Worm (Caenorhabditis elegans) whole organism, L2 larva: ENCODE data around the gene gem-4.

Experiments
- C34F6.9 ChIP-seq: fragments of 150-350 bp; optimal IDR thresholded peaks from 2 replicates; lab custom pipeline; 2014; ENCODE audit warnings: missing biosample characterization, missing genetic modification characterization
- F13H6.1 ChIP-seq: sonication (generic microtip); optimal IDR thresholded peaks from 2 replicates; lab custom pipeline; 2016; ENCODE audit warnings: missing genetic modification characterization, missing compliant biosample characterization
- Y55F3AM.14 ChIP-seq: fragments of 200-800 bp; sonication (Bioruptor generic); optimal IDR thresholded peaks from 2 replicates; lab custom pipeline; 2018; ENCODE audit warnings: mild to moderate bottlenecking, missing genetic modification characterization, missing compliant biosample characterization
- aly-2 ChIP-seq: fragments of 150-350 bp; optimal IDR thresholded peaks from 2 replicates; lab custom pipeline; 2014; ENCODE audit warnings: missing biosample characterization, missing genetic modification characterization
- ama-1 ChIP-seq: fragments of 150-350 bp; optimal IDR thresholded peaks from 2 replicates; lab custom pipeline; 2018; ENCODE audit warnings: inconsistent platforms
- blmp-1 ChIP-seq: sonication (generic microtip); optimal IDR thresholded peaks from 2 replicates; lab custom pipeline; 2017; ENCODE audit warnings: missing genetic modification characterization, mild to moderate bottlenecking, missing compliant biosample characterization, antibody characterized with exemption, moderate library complexity; ENCODE audit not compliant: insufficient read depth
- ceh-16 ChIP-seq: fragments of 150-350 bp; optimal IDR thresholded peaks from 2 replicates; lab custom pipeline; 2014; ENCODE audit warnings: missing biosample characterization, missing genetic modification characterization
- ceh-82 ChIP-seq: fragments of 150-350 bp; optimal IDR thresholded peaks from 2 replicates; lab custom pipeline; 2014; ENCODE audit warnings: missing biosample characterization, missing genetic modification characterization
- crh-2 ChIP-seq: sonication (generic microtip); optimal IDR thresholded peaks from 2 replicates; lab custom pipeline; 2017; ENCODE audit warnings: missing biosample characterization, missing genetic modification characterization
- dmd-4 ChIP-seq: sonication (generic microtip); optimal IDR thresholded peaks from 2 replicates; lab custom pipeline; 2017; ENCODE audit warnings: missing biosample characterization, missing genetic modification characterization
- egl-27 ChIP-seq: sonication (generic microtip); optimal IDR thresholded peaks from 3 replicates; lab custom pipeline; 2017; ENCODE audit warnings: missing biosample characterization, missing genetic modification reagents, missing genetic modification characterization
- elt-1 ChIP-seq: fragments of 150-350 bp; optimal IDR thresholded peaks from 2 replicates; lab custom pipeline; 2014; ENCODE audit warnings: missing biosample characterization, missing genetic modification characterization
- elt-3 ChIP-seq: sonication (generic microtip); optimal IDR thresholded peaks from 2 replicates; lab custom pipeline; 2017; ENCODE audit warnings: missing biosample characterization, missing genetic modification characterization
- fos-1 ChIP-seq: fragments of 150-350 bp; optimal IDR thresholded peaks from 2 replicates; lab custom pipeline; 2014; ENCODE audit warnings: missing biosample characterization, missing genetic modification characterization
- gmeb-1 ChIP-seq: fragments of 150-350 bp; optimal IDR thresholded peaks from 2 replicates; lab custom pipeline; 2014; ENCODE audit warnings: missing biosample characterization, missing genetic modification characterization
- lin-39 ChIP-seq: fragments of 150-350 bp; optimal IDR thresholded peaks from 2 replicates; lab custom pipeline; 2014; ENCODE audit warnings: missing biosample characterization, missing genetic modification reagents, missing genetic modification characterization
- lsy-2 ChIP-seq, 2 experiments: fragments of 150-350 bp in 1 of 2; sonication (generic microtip) in 1 of 2; optimal IDR thresholded peaks; 2 replicates each; lab custom pipeline; 2014 to 2017; ENCODE audit warnings: missing biosample characterization in 2 of 2, missing genetic modification characterization in 2 of 2
- mab-5 ChIP-seq: fragments of 150-350 bp; optimal IDR thresholded peaks from 2 replicates; lab custom pipeline; 2014; ENCODE audit warnings: missing biosample characterization, missing genetic modification characterization
- mbf-1 ChIP-seq: sonication (generic microtip); optimal IDR thresholded peaks from 2 replicates; lab custom pipeline; 2017; ENCODE audit warnings: missing biosample characterization, missing genetic modification characterization
- mdl-1 ChIP-seq, 2 experiments: fragments of 150-350 bp in 1 of 2; sonication (generic microtip) in 1 of 2; optimal IDR thresholded peaks; 2 replicates each; lab custom pipeline; 2017; ENCODE audit warnings: missing biosample characterization in 2 of 2, missing genetic modification characterization in 2 of 2
- nhr-10 ChIP-seq: sonication (generic microtip); optimal IDR thresholded peaks from 2 replicates; lab custom pipeline; 2017; ENCODE audit warnings: missing biosample characterization, missing genetic modification characterization
- nhr-11 ChIP-seq: fragments of 150-350 bp; optimal IDR thresholded peaks from 2 replicates; lab custom pipeline; 2014; ENCODE audit warnings: missing biosample characterization, missing genetic modification characterization
- nhr-21 ChIP-seq: fragments of 150-350 bp; optimal IDR thresholded peaks from 2 replicates; lab custom pipeline; 2014; ENCODE audit warnings: missing biosample characterization, missing genetic modification characterization
- nhr-23 ChIP-seq: fragments of 150-350 bp; optimal IDR thresholded peaks from 2 replicates; lab custom pipeline; 2014; ENCODE audit warnings: missing biosample characterization, missing genetic modification reagents, missing genetic modification characterization
- nhr-25 ChIP-seq: fragments of 150-350 bp; sonication (generic microtip); optimal IDR thresholded peaks from 3 replicates; lab custom pipeline; 2014; ENCODE audit warnings: missing biosample characterization, missing genetic modification characterization
- nhr-6 ChIP-seq: fragments of 150-350 bp; optimal IDR thresholded peaks from 2 replicates; lab custom pipeline; 2014; ENCODE audit warnings: missing biosample characterization, missing genetic modification characterization
- nhr-77 ChIP-seq: fragments of 150-350 bp; optimal IDR thresholded peaks from 2 replicates; lab custom pipeline; 2014; ENCODE audit warnings: missing biosample characterization, missing genetic modification characterization
- peb-1 ChIP-seq: fragments of 150-350 bp; optimal IDR thresholded peaks from 2 replicates; lab custom pipeline; 2014; ENCODE audit warnings: missing biosample characterization, missing genetic modification characterization
- sem-4 ChIP-seq: fragments of 150-350 bp; optimal IDR thresholded peaks from 2 replicates; lab custom pipeline; 2014; ENCODE audit warnings: missing biosample characterization, missing genetic modification reagents, missing genetic modification characterization
- skn-1 ChIP-seq: sonication (generic microtip); optimal IDR thresholded peaks from 2 replicates; lab custom pipeline; 2017; ENCODE audit warnings: missing biosample characterization, missing genetic modification characterization
- sma-9 ChIP-seq, 2 experiments: fragments of 150-350 bp in 1 of 2; sonication (generic microtip) in 1 of 2; optimal IDR thresholded peaks; 2 replicates each; lab custom pipeline; 2014 to 2016; ENCODE audit warnings: missing genetic modification characterization in 2 of 2, mild to moderate bottlenecking in 1 of 2, missing biosample characterization in 1 of 2, missing compliant biosample characterization in 1 of 2, missing genetic modification reagents in 1 of 2, moderate library complexity in 1 of 2
- snpc-4 ChIP-seq: fragments of 150-350 bp; optimal IDR thresholded peaks from 2 replicates; lab custom pipeline; 2014; ENCODE audit warnings: missing biosample characterization, missing genetic modification characterization
- unc-39 ChIP-seq: fragments of 150-350 bp; optimal IDR thresholded peaks from 2 replicates; lab custom pipeline; 2014; ENCODE audit warnings: missing biosample characterization, missing genetic modification characterization
- unc-55 ChIP-seq: fragments of 150-350 bp; sonication (generic microtip); optimal IDR thresholded peaks from 3 replicates; lab custom pipeline; 2014; ENCODE audit warnings: missing biosample characterization, missing genetic modification reagents, missing genetic modification characterization
- unc-62 ChIP-seq: fragments of 150-350 bp; optimal IDR thresholded peaks from 2 replicates; lab custom pipeline; 2014; ENCODE audit warnings: missing biosample characterization, missing genetic modification reagents, missing genetic modification characterization
- zag-1 ChIP-seq: fragments of 150-350 bp; optimal IDR thresholded peaks from 2 replicates; lab custom pipeline; 2014; ENCODE audit warnings: missing biosample characterization, missing genetic modification characterization
- ztf-4 ChIP-seq: fragments of 150-350 bp; optimal IDR thresholded peaks from 2 replicates; lab custom pipeline; 2014; ENCODE audit warnings: missing biosample characterization, missing genetic modification characterization

Gene gem-4

ce11 chrIV:11785064-11785840 lies 39.8 kb downstream of the gem-4 start:
- TF ChIP-seq nhr-21, result no peak
- peak in 1 of 2 experiments; percentile 8 for TF ChIP-seq lsy-2 (tag; optimal IDR thresholded peaks at IDR 0.05; lab: Kevin White, UChicago)
- TF ChIP-seq unc-55 (GFP tag; lab: Kevin White, UChicago), result peak; percentile 73
- TF ChIP-seq, all 48 proteins: peak for 2

DNA sequence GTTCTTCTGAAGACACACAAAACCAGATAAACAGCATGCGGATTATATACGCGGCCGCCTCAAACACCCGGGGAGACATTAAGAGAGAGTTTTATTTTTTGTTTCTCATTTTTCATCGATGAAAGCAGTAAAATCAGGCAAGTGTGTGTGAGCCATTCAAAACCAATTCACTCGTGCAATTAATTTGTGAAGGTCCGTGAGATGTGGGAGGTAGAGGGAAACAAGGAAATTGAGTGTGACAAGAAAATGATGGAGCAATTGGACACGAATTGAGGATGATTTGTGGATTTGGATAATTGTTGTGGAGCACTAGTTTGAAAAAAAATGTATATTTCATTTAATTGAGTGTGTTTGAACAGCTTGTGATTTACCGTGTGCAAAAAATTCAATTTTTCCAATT lies 42.4 kb downstream of the gem-4 start:
- no peak for TF ChIP-seq ztf-4 (tag; lab: Kevin White, UChicago)
- TF ChIP-seq nhr-25, result no peak
- TF ChIP-seq blmp-1 (tag; lab: Kevin White, UChicago), result no peak
- TF ChIP-seq skn-1 (tag; lab: Kevin White, UChicago), result no peak
- TF ChIP-seq sma-9 (GFP tag; optimal IDR thresholded peaks at IDR 0.05; lab: Kevin White, UChicago), result no peak
- no peak for TF ChIP-seq sma-9 (tag; optimal IDR thresholded peaks at IDR 0.05; lab: Kevin White, UChicago)
- TF ChIP-seq lsy-2 (tag; optimal IDR thresholded peaks at IDR 0.05; lab: Kevin White, UChicago), result no peak
- TF ChIP-seq elt-3 (tag; lab: Kevin White, UChicago), result no peak
- no peak for TF ChIP-seq ama-1 (lab: Kevin White, UChicago)
- no peak for TF ChIP-seq ceh-16 (tag; lab: Kevin White, UChicago)
- no peak for TF ChIP-seq mdl-1 (tag; optimal IDR thresholded peaks at IDR 0.05; lab: Kevin White, UChicago)
- no peak for TF ChIP-seq dmd-4
- no peak for TF ChIP-seq egl-27 (tag; lab: Kevin White, UChicago)
- TF ChIP-seq aly-2, result no peak
- no peak for TF ChIP-seq mbf-1
- TF ChIP-seq peb-1, result no peak
- no peak for TF ChIP-seq elt-1 (tag; lab: Kevin White, UChicago)
- TF ChIP-seq unc-39 (tag; lab: Kevin White, UChicago), result no peak
- no peak for TF ChIP-seq unc-62

DNA sequence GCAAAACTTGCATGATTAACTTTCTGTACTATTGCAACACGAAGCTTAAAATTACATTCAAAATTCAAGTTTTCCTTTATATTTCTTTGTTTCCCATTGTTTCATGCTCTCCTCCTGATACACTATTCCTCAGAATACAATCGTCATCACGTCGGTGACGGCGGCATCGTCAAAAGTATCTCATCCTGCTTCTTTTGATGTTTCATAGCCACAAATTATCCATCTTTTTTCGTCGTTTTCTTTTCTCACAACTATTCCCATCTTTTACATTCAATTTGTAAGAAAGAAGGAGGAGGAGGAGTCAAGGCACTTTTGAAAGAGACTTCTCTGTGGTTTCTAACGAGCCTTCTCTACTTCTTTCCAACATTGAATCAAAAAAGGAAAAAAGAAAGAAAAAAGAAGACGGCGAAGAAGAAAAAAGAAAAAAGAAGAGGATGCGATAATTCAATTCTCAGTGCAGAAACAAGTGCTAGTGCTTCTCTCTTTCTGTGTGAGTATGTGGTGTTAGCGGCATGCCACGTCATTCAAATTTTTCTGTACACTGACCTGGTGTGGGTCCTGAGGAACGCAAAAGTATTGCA lies 43.0 kb downstream of the gem-4 start:
- TF ChIP-seq egl-27 (tag; lab: Kevin White, UChicago) (peak; percentile 26), unc-55 (GFP tag; lab: Kevin White, UChicago) (peak; percentile 78), lin-39 (tag; lab: Kevin White, UChicago) (no peak), crh-2 (tag; lab: Kevin White, UChicago) (peak; percentile 69), Y55F3AM.14 (GFP tag; lab: Kevin White, UChicago) (no peak), nhr-10 (tag; lab: Kevin White, UChicago) (no peak), lsy-2 (tag; optimal IDR thresholded peaks at IDR 0.05; lab: Kevin White, UChicago) (peak in 1 of 2 experiments; percentile 31), nhr-77 (no peak), nhr-11 (tag; lab: Kevin White, UChicago) (no peak), sem-4 (tag; lab: Kevin White, UChicago) (peak; percentile 23), sma-9 (GFP tag; optimal IDR thresholded peaks at IDR 0.05; lab: Kevin White, UChicago) (no peak), sma-9 (tag; optimal IDR thresholded peaks at IDR 0.05; lab: Kevin White, UChicago) (no peak), snpc-4 (tag; lab: Kevin White, UChicago) (no peak), nhr-23 (no peak), mbf-1 (no peak), blmp-1 (tag; lab: Kevin White, UChicago) (no peak), F13H6.1 (tag; lab: Kevin White, UChicago) (no peak), fos-1 (tag; lab: Kevin White, UChicago) (no peak), C34F6.9 (tag; lab: Kevin White, UChicago) (peak; percentile 54)
- TF ChIP-seq, all 48 proteins: peak for 6

DNA sequence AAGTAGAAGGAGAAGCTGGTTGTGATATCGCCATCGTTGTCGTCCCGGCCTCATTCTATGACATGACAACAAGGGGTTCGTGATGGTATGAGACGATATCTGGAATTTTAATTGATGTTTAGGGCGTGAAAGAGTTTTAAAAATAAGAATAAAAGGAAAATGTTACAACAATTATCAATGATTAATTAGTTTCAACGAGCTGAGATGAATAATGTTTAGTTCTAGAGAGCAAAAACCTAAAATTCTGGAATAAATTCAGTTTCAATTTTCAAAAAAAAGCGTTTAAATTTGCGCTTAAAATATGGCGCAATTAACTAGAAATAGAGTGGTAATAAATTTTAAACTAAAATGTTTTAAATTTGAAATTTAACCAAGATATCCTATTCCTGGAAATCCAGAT lies 47.1 kb downstream of the gem-4 start, which contains the start of gene H01G02.3:
Gene H01G02.3, minus strand, starts transcription at position 101 of the 400 bp plus-strand sequence.
- no peak for TF ChIP-seq unc-62
- no peak for TF ChIP-seq F13H6.1 (tag; lab: Kevin White, UChicago)
- no peak for TF ChIP-seq snpc-4 (tag; lab: Kevin White, UChicago)
- no peak for TF ChIP-seq ceh-82 (tag; lab: Kevin White, UChicago)
- TF ChIP-seq nhr-6 (tag; lab: Kevin White, UChicago), result no peak
- TF ChIP-seq nhr-23, result no peak
- TF ChIP-seq mdl-1 (tag; optimal IDR thresholded peaks at IDR 0.05; lab: Kevin White, UChicago), result no peak
- TF ChIP-seq C34F6.9 (tag; lab: Kevin White, UChicago), result no peak
- no peak for TF ChIP-seq unc-39 (tag; lab: Kevin White, UChicago)
- TF ChIP-seq zag-1 (tag; lab: Kevin White, UChicago), result no peak
- TF ChIP-seq crh-2 (tag; lab: Kevin White, UChicago), result no peak
- no peak for TF ChIP-seq gmeb-1 (tag; lab: Kevin White, UChicago)
- no peak for TF ChIP-seq aly-2
- no peak for TF ChIP-seq mab-5 (tag; lab: Kevin White, UChicago)
